Worm (Caenorhabditis elegans) whole organism, young adult: Measurements from ENCODE around the gene tald-1.

ENCODE experiments used
- B0035.1 ChIP-seq: sonication (generic microtip); optimal IDR thresholded peaks from 2 replicates; lab custom pipeline; 2016; ENCODE audit warnings: missing genetic modification characterization, mild to moderate bottlenecking, missing compliant biosample characterization, missing genotype, missing genetic modification reagents
- B0336.3 ChIP-seq: fragments of 200-800 bp; sonication (Bioruptor generic); IDR thresholded peaks from 2 replicates; pipeline ENCODE4 v1.3.6; 2022; ENCODE audit warnings: missing genetic modification characterization, missing compliant biosample characterization
- C17E4.6 ChIP-seq: fragments of 200-800 bp; sonication (Bioruptor generic); IDR thresholded peaks from 2 replicates; pipeline ENCODE4 v1.3.6; 2022; ENCODE audit warnings: missing genetic modification reagents, missing genetic modification characterization, missing compliant biosample characterization
- D2030.7 ChIP-seq: fragments of 200-800 bp; sonication (Bioruptor generic); IDR thresholded peaks from 2 replicates; pipeline ENCODE4 v1.3.6; 2022; ENCODE audit warnings: missing genetic modification reagents, missing genetic modification characterization, missing compliant biosample characterization
- F10E7.11 ChIP-seq: sonication (generic microtip); optimal IDR thresholded peaks from 2 replicates; lab custom pipeline; 2017; ENCODE audit warnings: mild to moderate bottlenecking, missing genetic modification characterization, moderate library complexity, missing compliant biosample characterization
- F22D6.2 ChIP-seq: sonication (generic microtip); optimal IDR thresholded peaks from 2 replicates; lab custom pipeline; 2016; ENCODE audit warnings: mild to moderate bottlenecking, missing genetic modification characterization, missing compliant biosample characterization
- F23B12.7 ChIP-seq: sonication (generic microtip); optimal IDR thresholded peaks from 2 replicates; lab custom pipeline; 2017; ENCODE audit warnings: missing genetic modification characterization, mild to moderate bottlenecking, missing compliant biosample characterization, antibody characterized with exemption, moderate library complexity; ENCODE audit not compliant: insufficient read depth
- F39B2.1 ChIP-seq: fragments of 200-800 bp; sonication (Bioruptor generic); IDR thresholded peaks from 2 replicates; pipeline ENCODE4 v1.3.6; 2022; ENCODE audit warnings: missing genetic modification reagents, missing genetic modification characterization, missing compliant biosample characterization
- K11D2.4 ChIP-seq: fragments of 200-800 bp; sonication (Bioruptor generic); IDR thresholded peaks from 2 replicates; pipeline ENCODE4 v1.3.6; 2022; ENCODE audit warnings: missing genetic modification reagents, missing genetic modification characterization, missing compliant biosample characterization
- T26A5.8 ChIP-seq: sonication (generic microtip); optimal IDR thresholded peaks from 2 replicates; lab custom pipeline; 2016; ENCODE audit warnings: missing genetic modification characterization, missing compliant biosample characterization
- Y56A3A.18 ChIP-seq: fragments of 200-800 bp; sonication (Bioruptor generic); IDR thresholded peaks from 2 replicates; pipeline ENCODE4 v1.3.6; 2022; ENCODE audit warnings: missing genetic modification reagents, missing genetic modification characterization, missing compliant biosample characterization
- Y67H2A.10 ChIP-seq: fragments of 200-800 bp; sonication (Bioruptor generic); conservative IDR thresholded peaks from 2 replicates; pipeline ENCODE4 v1.3.6; 2022; ENCODE audit warnings: missing genetic modification reagents, missing genetic modification characterization, missing compliant biosample characterization
- Y95B8A.8 ChIP-seq: fragments of 200-800 bp; sonication (Bioruptor generic); IDR thresholded peaks from 2 replicates; pipeline ENCODE4 v1.3.6; 2022; ENCODE audit warnings: missing genetic modification reagents, missing genetic modification characterization, missing compliant biosample characterization
- aptf-3 ChIP-seq: fragments of 200-800 bp; sonication (Bioruptor generic); IDR thresholded peaks from 2 replicates; pipeline ENCODE4 v1.3.6; 2022; ENCODE audit warnings: missing genetic modification characterization, missing compliant biosample characterization
- bed-1 ChIP-seq: fragments of 200-800 bp; sonication (Bioruptor generic); IDR thresholded peaks from 2 replicates; pipeline ENCODE4 v1.3.6; 2022; ENCODE audit warnings: missing genetic modification reagents, missing genetic modification characterization, missing compliant biosample characterization
- bed-2 ChIP-seq: fragments of 200-800 bp; sonication (Bioruptor generic); IDR thresholded peaks from 2 replicates; pipeline ENCODE4 v1.3.6; 2022; ENCODE audit warnings: missing genetic modification reagents, missing genetic modification characterization, missing compliant biosample characterization
- ccch-3 ChIP-seq: fragments of 200-800 bp; sonication (Bioruptor generic); optimal IDR thresholded peaks from 2 replicates; lab custom pipeline; 2018; ENCODE audit warnings: mild to moderate bottlenecking, missing genetic modification characterization, missing compliant biosample characterization
- cebp-2 ChIP-seq: fragments of 200-800 bp; sonication (Bioruptor generic); IDR thresholded peaks from 2 replicates; pipeline ENCODE4 v1.3.6; 2022; ENCODE audit warnings: missing genetic modification characterization, missing compliant biosample characterization
- ceh-27 ChIP-seq: fragments of 200-800 bp; sonication (Bioruptor generic); optimal IDR thresholded peaks from 2 replicates; lab custom pipeline; 2018; ENCODE audit warnings: mild to moderate bottlenecking, missing genetic modification characterization, moderate library complexity, missing compliant biosample characterization
- ceh-40 ChIP-seq: fragments of 200-800 bp; sonication (Bioruptor generic); IDR thresholded peaks from 2 replicates; pipeline ENCODE4 v1.3.6; 2022; ENCODE audit warnings: missing genetic modification characterization, missing compliant biosample characterization
- ceh-79 ChIP-seq: sonication (generic microtip); optimal IDR thresholded peaks from 2 replicates; lab custom pipeline; 2017; ENCODE audit warnings: mild to moderate bottlenecking, missing genetic modification characterization, missing compliant biosample characterization
- chd-7 ChIP-seq: sonication (generic microtip); optimal IDR thresholded peaks from 2 replicates; lab custom pipeline; 2016; ENCODE audit warnings: mild to moderate bottlenecking, missing genetic modification characterization, moderate library complexity, missing compliant biosample characterization
- dox-1 ChIP-seq: fragments of 200-800 bp; sonication (Bioruptor generic); IDR thresholded peaks from 2 replicates; pipeline ENCODE4 v1.3.6; 2022; ENCODE audit warnings: missing genetic modification reagents, missing genetic modification characterization, missing compliant biosample characterization
- dpff-1 ChIP-seq: sonication (generic microtip); optimal IDR thresholded peaks from 2 replicates; lab custom pipeline; 2017; ENCODE audit warnings: mild to moderate bottlenecking, missing genetic modification characterization, missing compliant biosample characterization
- egl-18 ChIP-seq: fragments of 200-800 bp; sonication (Bioruptor generic); IDR thresholded peaks from 2 replicates; pipeline ENCODE4 v1.3.6; 2022; ENCODE audit warnings: missing genetic modification reagents, missing genetic modification characterization, missing compliant biosample characterization
- egl-44 ChIP-seq: fragments of 200-800 bp; sonication (Bioruptor generic); IDR thresholded peaks from 2 replicates; pipeline ENCODE4 v1.3.6; 2022; ENCODE audit warnings: missing genetic modification reagents, missing genetic modification characterization, missing compliant biosample characterization
- egrh-3 ChIP-seq: fragments of 200-800 bp; sonication (Bioruptor generic); IDR thresholded peaks from 2 replicates; pipeline ENCODE4 v1.3.6; 2022; ENCODE audit warnings: missing genetic modification reagents, missing genetic modification characterization, missing compliant biosample characterization
- ekl-4 ChIP-seq: fragments of 200-800 bp; sonication (Bioruptor generic); IDR thresholded peaks from 2 replicates; pipeline ENCODE4 v1.3.6; 2022; ENCODE audit warnings: missing genetic modification reagents, missing genetic modification characterization, missing compliant biosample characterization
- fkh-3 ChIP-seq: sonication (generic microtip); optimal IDR thresholded peaks from 2 replicates; lab custom pipeline; 2016; ENCODE audit warnings: mild to moderate bottlenecking, missing genetic modification characterization, missing compliant biosample characterization
- gei-17 ChIP-seq: fragments of 200-800 bp; sonication (Bioruptor generic); optimal IDR thresholded peaks from 2 replicates; lab custom pipeline; 2018; ENCODE audit warnings: mild to moderate bottlenecking, missing genetic modification characterization, missing compliant biosample characterization
- hlh-12 ChIP-seq: sonication (generic microtip); optimal IDR thresholded peaks from 2 replicates; lab custom pipeline; 2016; ENCODE audit warnings: missing genetic modification characterization, missing compliant biosample characterization
- lag-1 ChIP-seq: fragments of 200-800 bp; sonication (Bioruptor generic); IDR thresholded peaks from 2 replicates; pipeline ENCODE4 v1.3.6; 2022; ENCODE audit warnings: missing genetic modification reagents, missing genetic modification characterization, missing compliant biosample characterization
- lin-26 ChIP-seq: fragments of 200-800 bp; sonication (Bioruptor generic); IDR thresholded peaks from 2 replicates; pipeline ENCODE4 v1.3.6; 2022; ENCODE audit warnings: missing genetic modification reagents, missing genetic modification characterization, missing compliant biosample characterization
- lin-40 ChIP-seq: sonication (generic microtip); optimal IDR thresholded peaks from 2 replicates; lab custom pipeline; 2016; ENCODE audit warnings: missing genetic modification characterization, mild to moderate bottlenecking, missing compliant biosample characterization, missing genotype, missing genetic modification reagents
- madf-3 ChIP-seq: fragments of 200-800 bp; sonication (Bioruptor generic); IDR thresholded peaks from 2 replicates; pipeline ENCODE4 v1.3.6; 2022; ENCODE audit warnings: missing genetic modification reagents, missing genetic modification characterization, missing compliant biosample characterization
- madf-6 ChIP-seq: fragments of 200-800 bp; sonication (Bioruptor generic); IDR thresholded peaks from 2 replicates; pipeline ENCODE4 v1.3.6; 2022; ENCODE audit warnings: missing genetic modification reagents, missing genetic modification characterization, missing compliant biosample characterization
- madf-8 ChIP-seq: fragments of 200-800 bp; sonication (Bioruptor generic); conservative IDR thresholded peaks from 2 replicates; pipeline ENCODE4 v1.3.6; 2022; ENCODE audit warnings: missing genetic modification reagents, missing genetic modification characterization, missing compliant biosample characterization
- mcd-1 ChIP-seq: fragments of 200-800 bp; sonication (Bioruptor generic); IDR thresholded peaks from 2 replicates; pipeline ENCODE4 v1.3.6; 2022; ENCODE audit warnings: missing genetic modification reagents, missing genetic modification characterization, missing compliant biosample characterization
- mel-28 ChIP-seq: sonication (generic microtip); optimal IDR thresholded peaks from 2 replicates; lab custom pipeline; 2016; ENCODE audit warnings: borderline replicate concordance, mild to moderate bottlenecking, missing genetic modification characterization, missing compliant biosample characterization
- mxl-1 ChIP-seq: sonication (generic microtip); optimal IDR thresholded peaks from 2 replicates; lab custom pipeline; 2016; ENCODE audit warnings: missing genetic modification characterization, missing compliant biosample characterization
- nfya-1 ChIP-seq: sonication (generic microtip); optimal IDR thresholded peaks from 2 replicates; lab custom pipeline; 2017; ENCODE audit warnings: antibody characterized with exemption, missing compliant biosample characterization, missing genetic modification characterization, borderline replicate concordance; ENCODE audit not compliant: insufficient read depth
- nhr-120 ChIP-seq: fragments of 200-800 bp; sonication (Bioruptor generic); IDR thresholded peaks from 2 replicates; pipeline ENCODE4 v1.3.6; 2022; ENCODE audit warnings: missing genetic modification characterization, missing compliant biosample characterization
- nhr-27 ChIP-seq: fragments of 200-800 bp; sonication (Bioruptor generic); optimal IDR thresholded peaks from 2 replicates; lab custom pipeline; 2018; ENCODE audit warnings: mild to moderate bottlenecking, missing genetic modification characterization, moderate library complexity, missing compliant biosample characterization
- sea-2 ChIP-seq: fragments of 200-800 bp; sonication (Bioruptor generic); IDR thresholded peaks from 2 replicates; pipeline ENCODE4 v1.3.6; 2022; ENCODE audit warnings: missing genetic modification characterization, missing compliant biosample characterization
- snpc-1.1 ChIP-seq: sonication (generic microtip); optimal IDR thresholded peaks from 2 replicates; lab custom pipeline; 2017; ENCODE audit warnings: missing genetic modification characterization, mild to moderate bottlenecking, missing compliant biosample characterization, antibody characterized with exemption, moderate library complexity, missing genotype, missing genetic modification reagents; ENCODE audit not compliant: insufficient read depth
- snpc-3.4 ChIP-seq: sonication (generic microtip); optimal IDR thresholded peaks from 2 replicates; lab custom pipeline; 2017; ENCODE audit warnings: missing genetic modification characterization, mild to moderate bottlenecking, missing compliant biosample characterization, antibody characterized with exemption, moderate library complexity, missing genotype, missing genetic modification reagents
- unc-130 ChIP-seq: sonication (generic microtip); optimal IDR thresholded peaks from 2 replicates; lab custom pipeline; 2016; ENCODE audit warnings: missing genetic modification reagents, missing genetic modification characterization, missing compliant biosample characterization
- zfh-2 ChIP-seq: fragments of 200-800 bp; sonication (Bioruptor generic); conservative IDR thresholded peaks from 2 replicates; pipeline ENCODE4 v1.3.6; 2022; ENCODE audit warnings: missing genetic modification reagents, missing genetic modification characterization, missing compliant biosample characterization
- ztf-28 ChIP-seq: fragments of 200-800 bp; sonication (Bioruptor generic); IDR thresholded peaks from 2 replicates; pipeline ENCODE4 v1.3.6; 2022; ENCODE audit warnings: missing genetic modification reagents, missing genetic modification characterization, missing compliant biosample characterization
- ztf-6 ChIP-seq: fragments of 200-800 bp; sonication (Bioruptor generic); IDR thresholded peaks from 2 replicates; pipeline ENCODE4 v1.3.6; 2022; ENCODE audit warnings: missing genetic modification reagents, missing genetic modification characterization, missing compliant biosample characterization

The tald-1 gene

DNA sequence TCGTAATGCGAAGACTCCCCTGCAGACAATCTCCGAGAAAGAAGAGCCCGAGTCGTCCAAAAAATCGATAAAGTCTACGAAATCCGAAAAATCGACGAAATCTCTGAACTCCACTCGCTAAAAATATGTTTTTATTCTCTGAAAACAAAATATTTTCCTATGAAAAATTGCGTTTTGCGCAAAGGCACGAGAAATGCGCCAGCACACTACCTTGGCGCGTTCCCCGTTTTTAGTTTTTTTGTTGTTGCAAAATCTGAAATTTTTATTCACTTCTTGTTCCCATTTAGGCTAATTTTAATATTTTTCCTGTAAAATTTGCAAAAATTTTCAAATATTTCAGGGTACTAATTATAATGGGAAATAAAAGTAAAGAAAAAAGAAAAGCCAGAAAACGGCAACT, 26.0 kb upstream of the tald-1 start, which contains the start of gene F55F10.1 (continued):
- TF ChIP-seq ztf-28 (GFP tag; lab: Robert Waterston, UW) (no peak), madf-3 (GFP tag; lab: Robert Waterston, UW) (no peak), ceh-40 (GFP tag; lab: Robert Waterston, UW) (no peak), madf-8 (no peak), unc-130 (GFP tag; lab: Kevin White, UChicago) (no peak), sea-2 (GFP tag; lab: Robert Waterston, UW) (no peak), ceh-27 (no peak), zfh-2 (no peak), bed-1 (no peak), K11D2.4 (GFP tag; lab: Robert Waterston, UW) (no peak), madf-6 (GFP tag; lab: Robert Waterston, UW) (no peak), egrh-3 (GFP tag; lab: Robert Waterston, UW) (no peak), mcd-1 (GFP tag; lab: Robert Waterston, UW) (peak; percentile 86), T26A5.8 (tag; lab: Kevin White, UChicago) (no peak), egl-18 (no peak), ekl-4 (GFP tag; lab: Robert Waterston, UW) (no peak), F22D6.2 (tag; lab: Kevin White, UChicago) (no peak), chd-7 (tag; lab: Kevin White, UChicago) (no peak), cebp-2 (GFP tag; lab: Robert Waterston, UW) (no peak), nfya-1 (tag; lab: Kevin White, UChicago) (no peak), hlh-12 (tag; lab: Kevin White, UChicago) (no peak), C17E4.6 (GFP tag; lab: Robert Waterston, UW) (no peak), mel-28 (tag; lab: Kevin White, UChicago) (no peak), B0035.1 (tag; lab: Kevin White, UChicago) (no peak), F10E7.11 (tag; lab: Kevin White, UChicago) (no peak), lin-26 (no peak), Y95B8A.8 (GFP tag; lab: Robert Waterston, UW) (no peak), F23B12.7 (tag; lab: Kevin White, UChicago) (peak; percentile 35), Y56A3A.18 (GFP tag; lab: Robert Waterston, UW) (0 out of 2 replicates have a peak, but pooled peaks have one; percentile 29), B0336.3 (GFP tag; lab: Robert Waterston, UW) (no peak), bed-2 (no peak), lin-40 (no peak), nhr-120 (no peak), lag-1 (GFP tag; lab: Robert Waterston, UW) (no peak), D2030.7 (peak; percentile 33; the same call in 1 of the 2 replicates), F39B2.1 (GFP tag; lab: Robert Waterston, UW) (no peak), aptf-3 (GFP tag; lab: Robert Waterston, UW) (no peak), ccch-3 (GFP tag; lab: Kevin White, UChicago) (no peak), gei-17 (GFP tag; lab: Kevin White, UChicago) (no peak), dpff-1 (tag; lab: Kevin White, UChicago) (no peak), fkh-3 (tag; lab: Kevin White, UChicago) (no peak), ceh-79 (tag; lab: Kevin White, UChicago) (no peak), nhr-27 (no peak), dox-1 (GFP tag; lab: Robert Waterston, UW) (peak; percentile 51; the same call in 1 of the 2 replicates), Y67H2A.10 (GFP tag; lab: Robert Waterston, UW) (no peak), snpc-3.4 (tag; lab: Kevin White, UChicago) (no peak), snpc-1.1 (tag; lab: Kevin White, UChicago) (no peak), mxl-1 (no peak), ztf-6 (GFP tag; lab: Robert Waterston, UW) (no peak), egl-44 (GFP tag; lab: Robert Waterston, UW) (no peak)
